Worm (Caenorhabditis elegans): ENCODE measurements around the gene ceh-63.
A peak's percentile ranks its signal among the peaks of the same experiment; 100 is the strongest.

ceh-63 gene

ce11 chrX:3633654-3634053, 40.2 kb downstream of the ceh-63 start, which contains the start of gene gst-11:
Gene gst-11 (minus strand): TSS chrX:3633754.
- TF ChIP-seq unc-62 (GFP tag; optimal IDR thresholded peaks at IDR 0.05 in 1 of 2) (peak in 1 of 2 experiments; percentile 2), unc-62 (tag; optimal IDR thresholded peaks at IDR 0.05) (no peak), daf-16 (GFP tag; optimal IDR thresholded peaks at IDR 0.05) (no peak), daf-16 (tag; optimal IDR thresholded peaks at IDR 0.05) (no peak)

ce11 chrX:3631550-3631949, 42.3 kb downstream of the ceh-63 start:
- peak; percentile 53; the same call in 1 of the 2 replicates for TF ChIP-seq nhr-41 (GFP tag; IDR thresholded peaks at IDR 0.05)
- 0 out of 2 replicates have a peak, but pooled peaks have one; percentile 37 for TF ChIP-seq saeg-2 (GFP tag; IDR thresholded peaks at IDR 0.05)
- TF ChIP-seq Y48G9A.11 (GFP tag; IDR thresholded peaks at IDR 0.05), result peak; percentile 56
- no peak for TF ChIP-seq nhr-77 (tag; optimal IDR thresholded peaks at IDR 0.05)
- peak; percentile 79; the same call in 1 of the 2 replicates for TF ChIP-seq D1046.2 (GFP tag; IDR thresholded peaks at IDR 0.05)
- TF ChIP-seq dpl-1 (GFP tag; optimal IDR thresholded peaks at IDR 0.05), result no peak
- no peak for TF ChIP-seq lir-3 (tag; optimal IDR thresholded peaks at IDR 0.05)
- TF ChIP-seq unc-39 (tag; optimal IDR thresholded peaks at IDR 0.05), result no peak
- no peak for TF ChIP-seq lin-29 (GFP tag; IDR thresholded peaks at IDR 0.05)
- TF ChIP-seq lin-15B (tag; optimal IDR thresholded peaks at IDR 0.05), result no peak
- TF ChIP-seq mxl-3 (GFP tag; optimal IDR thresholded peaks at IDR 0.05), result no peak
- no peak for TF ChIP-seq Y5F2A.4 (GFP tag; optimal IDR thresholded peaks at IDR 0.05)
- no peak for TF ChIP-seq mes-2 (tag; optimal IDR thresholded peaks at IDR 0.05; ENCODE audit: poor library complexity, severe bottlenecking)
- no peak for TF ChIP-seq ztf-11 (tag; optimal IDR thresholded peaks at IDR 0.05)
- peak; percentile 49 for TF ChIP-seq vab-7 (GFP tag; IDR thresholded peaks at IDR 0.05)
- no peak for TF ChIP-seq mdl-1 (tag; optimal IDR thresholded peaks at IDR 0.05)
- no peak for TF ChIP-seq ceh-32 (tag; optimal IDR thresholded peaks at IDR 0.05; ENCODE audit: poor library complexity)
- TF ChIP-seq nhr-48 (tag; optimal IDR thresholded peaks at IDR 0.05), result no peak
- peak; percentile 66 for TF ChIP-seq lim-7 (GFP tag; IDR thresholded peaks at IDR 0.05)
- TF ChIP-seq ceh-44 (GFP tag; IDR thresholded peaks at IDR 0.05), result peak; percentile 7; the same call in 1 of the 2 replicates
- no peak for TF ChIP-seq duxl-1 (tag; optimal IDR thresholded peaks at IDR 0.05; ENCODE audit: poor library complexity)
- no peak for TF ChIP-seq Y105C5A.15 (GFP tag; IDR thresholded peaks at IDR 0.05)
- TF ChIP-seq lin-39 (tag; optimal IDR thresholded peaks at IDR 0.05), result no peak
- no peak for TF ChIP-seq T26A8.4 (GFP tag; IDR thresholded peaks at IDR 0.05)
- TF ChIP-seq dmd-8 (GFP tag; IDR thresholded peaks at IDR 0.05), result 0 out of 2 replicates have a peak, but pooled peaks have one; percentile 20
- no peak for TF ChIP-seq nhr-102 (tag; optimal IDR thresholded peaks at IDR 0.05)
- no peak for TF ChIP-seq F37D6.2 (tag; optimal IDR thresholded peaks at IDR 0.05)
- TF ChIP-seq attf-4 (tag; optimal IDR thresholded peaks at IDR 0.05), result no peak
- TF ChIP-seq lsy-2 (tag; optimal IDR thresholded peaks at IDR 0.05), result no peak
- TF ChIP-seq ZK337.2 (GFP tag; IDR thresholded peaks at IDR 0.05), result 0 out of 2 replicates have a peak, but pooled peaks have one; percentile 11
- TF ChIP-seq Y75B8A.6 (GFP tag; IDR thresholded peaks at IDR 0.05), result peak; percentile 77; the same call in 1 of the 2 replicates
- TF ChIP-seq nhr-42 (GFP tag; IDR thresholded peaks at IDR 0.05), result no peak
- TF ChIP-seq mep-1 (tag; optimal IDR thresholded peaks at IDR 0.05), result no peak
- no peak; the same call in 1 of the 2 replicates for TF ChIP-seq madf-9 (GFP tag; conservative IDR thresholded peaks at IDR 0.05)
- TF ChIP-seq unc-130 (GFP tag; optimal IDR thresholded peaks at IDR 0.05), result no peak
- TF ChIP-seq zag-1 (tag; optimal IDR thresholded peaks at IDR 0.05), result no peak
- TF ChIP-seq spr-1 (tag; optimal IDR thresholded peaks at IDR 0.05), result no peak
- TF ChIP-seq ZK546.5 (tag; optimal IDR thresholded peaks at IDR 0.05), result no peak
- no peak for TF ChIP-seq nhr-6 (tag; optimal IDR thresholded peaks at IDR 0.05)
- TF ChIP-seq zip-2 (tag; optimal IDR thresholded peaks at IDR 0.05), result no peak
- no peak for TF ChIP-seq hmg-1.1 (GFP tag; IDR thresholded peaks at IDR 0.05)
- TF ChIP-seq T20F7.1 (GFP tag; optimal IDR thresholded peaks at IDR 0.05), result no peak
- TF ChIP-seq set-16 (GFP tag; IDR thresholded peaks at IDR 0.05), result no peak
- peak; percentile 47; the same call in 1 of the 2 replicates for TF ChIP-seq tag-97 (GFP tag; IDR thresholded peaks at IDR 0.05)
- TF ChIP-seq F26F4.8 (GFP tag; conservative IDR thresholded peaks at IDR 0.05), result 0 out of 2 replicates have a peak, but pooled peaks have one; percentile 10
- no peak for TF ChIP-seq pqm-1 (tag; optimal IDR thresholded peaks at IDR 0.05)
- no peak for TF ChIP-seq hlh-11 (tag; optimal IDR thresholded peaks at IDR 0.05)
